Fruit fly (Drosophila melanogaster): ENCODE results near the gene Scsalpha2.

Scsalpha2 gene

DNA sequence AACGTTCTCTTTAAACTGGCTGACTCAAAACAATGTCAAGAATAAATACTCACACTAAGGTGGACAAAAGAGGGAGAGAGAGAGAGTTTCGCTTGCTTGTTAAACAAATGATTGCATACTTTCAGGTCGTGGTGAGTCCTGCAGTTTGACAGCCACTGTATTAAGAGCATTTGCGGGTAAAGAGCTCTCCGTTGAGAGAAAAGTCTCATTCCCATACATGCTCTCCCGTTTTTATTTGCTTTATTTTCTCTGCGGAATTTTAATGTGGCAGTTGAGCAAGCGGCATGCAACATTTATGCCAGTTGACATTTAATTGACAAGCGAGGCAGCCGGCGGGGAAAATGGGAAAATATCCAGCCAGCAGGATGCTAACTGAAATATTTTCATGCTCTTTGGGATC, 32.4 kb upstream of the Scsalpha2 start (continued):
- peak; percentile 76 for TF ChIP-seq cad (GFP tag; optimal IDR thresholded peaks at IDR 0.05)
- no peak for TF ChIP-seq Bgb (GFP tag; IDR thresholded peaks at IDR 0.05; ENCODE audit: partially characterized antibody)
- no peak for TF ChIP-seq tx (GFP tag; optimal IDR thresholded peaks at IDR 0.05)
- TF ChIP-seq Ets65A (GFP tag) = no peak
- TF ChIP-seq CG15011 (GFP tag; optimal IDR thresholded peaks at IDR 0.05) = no peak
- no peak for TF ChIP-seq pho (GFP tag; optimal IDR thresholded peaks at IDR 0.05)
- TF ChIP-seq Trl (optimal IDR thresholded peaks at IDR 0.05) = peak; percentile 42 to 72
- no peak for TF ChIP-seq Trl (GFP tag; optimal IDR thresholded peaks at IDR 0.05)
- no peak for TF ChIP-seq CG4424 (GFP tag; optimal IDR thresholded peaks at IDR 0.05)
- peak; percentile 19 for TF ChIP-seq Med (GFP tag)
- no peak for TF ChIP-seq CG15073 (GFP tag; optimal IDR thresholded peaks at IDR 0.05)
- TF ChIP-seq Lhr (GFP tag; optimal IDR thresholded peaks at IDR 0.05) = no peak
- TF ChIP-seq abd-A (tag; optimal IDR thresholded peaks at IDR 0.05) = peak; percentile 95
- TF ChIP-seq CG7963 (GFP tag; IDR thresholded peaks at IDR 0.05; ENCODE audit: partially characterized antibody) = no peak

DNA sequence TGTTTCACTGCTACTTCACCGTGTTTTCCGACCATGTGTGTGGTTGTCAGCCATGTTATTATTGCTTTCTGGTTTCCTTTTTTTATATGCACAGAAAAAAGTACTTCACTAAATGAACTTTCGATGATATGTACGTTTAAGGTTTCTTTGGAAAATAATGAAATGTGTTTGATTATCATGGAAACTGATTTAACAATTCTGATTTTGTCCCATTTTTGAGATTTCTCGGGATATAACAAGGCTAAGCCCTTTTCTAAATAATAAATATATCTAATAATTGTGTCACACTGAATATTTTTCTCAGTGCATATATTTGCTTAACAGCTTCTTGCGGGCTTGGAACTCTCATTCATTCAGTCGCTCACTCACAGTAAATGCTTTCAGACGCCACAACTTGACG, 29.5 kb upstream of the Scsalpha2 start:
- TF ChIP-seq tna (GFP tag; IDR thresholded peaks at IDR 0.05; ENCODE audit: partially characterized antibody) (no peak), amos (GFP tag; IDR thresholded peaks at IDR 0.05; ENCODE audit: partially characterized antibody) (no peak), CG11093 (GFP tag; IDR thresholded peaks at IDR 0.05) (no peak), ara (GFP tag; IDR thresholded peaks at IDR 0.05) (no peak), Vsx1 (GFP tag; optimal IDR thresholded peaks at IDR 0.05) (no peak), CG13296 (GFP tag; optimal IDR thresholded peaks at IDR 0.05) (no peak), ranshi (GFP tag; IDR thresholded peaks at IDR 0.05) (no peak), CG9215 (GFP tag; IDR thresholded peaks at IDR 0.05) (no peak), fd3F (GFP tag; optimal IDR thresholded peaks at IDR 0.05) (no peak), pan (optimal IDR thresholded peaks at IDR 0.05) (no peak), pan (GFP tag; optimal IDR thresholded peaks at IDR 0.05 in 1 of 2, IDR thresholded peaks at IDR 0.05 in 1 of 2) (no peak), CG5180 (GFP tag; optimal IDR thresholded peaks at IDR 0.05) (no peak), pita (GFP tag; optimal IDR thresholded peaks at IDR 0.05) (no peak), CG14050 (GFP tag; IDR thresholded peaks at IDR 0.05) (no peak), exex (tag; optimal IDR thresholded peaks at IDR 0.05) (no peak), dan (GFP tag; IDR thresholded peaks at IDR 0.05) (no peak)

DNA sequence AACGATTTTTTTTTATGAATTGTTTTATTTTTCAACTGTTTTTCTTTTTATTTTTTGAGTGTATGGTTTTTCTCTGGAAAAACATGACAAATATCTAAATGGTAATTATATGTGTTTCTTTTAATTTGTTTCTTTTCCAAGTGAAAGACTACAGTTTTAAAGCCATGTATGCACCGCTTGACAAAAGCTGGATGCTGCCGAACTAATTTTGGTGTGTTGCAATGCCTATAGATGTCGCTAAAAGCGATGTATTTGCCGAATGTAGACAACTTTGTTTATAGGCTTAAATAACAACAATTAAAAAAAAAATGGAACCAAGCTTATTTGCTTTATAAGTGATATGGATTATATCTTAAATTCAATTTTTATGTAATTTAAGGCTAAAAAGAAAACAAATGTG, 28.1 kb upstream of the Scsalpha2 start, which contains the start of gene CG15025:
Gene CG15025, minus strand, starts transcription at position 120 of the 400 bp plus-strand sequence.
- TF ChIP-seq lilli (GFP tag; optimal IDR thresholded peaks at IDR 0.05) (peak; percentile 23), slbo (GFP tag; IDR thresholded peaks at IDR 0.05) (peak; percentile 42), CG7372 (GFP tag; IDR thresholded peaks at IDR 0.05) (peak; percentile 12; the same call in 1 of the 2 replicates), cad (GFP tag; optimal IDR thresholded peaks at IDR 0.05) (peak; percentile 64), Hr39 (optimal IDR thresholded peaks at IDR 0.05) (no peak), btn (GFP tag; optimal IDR thresholded peaks at IDR 0.05) (no peak), Trl (optimal IDR thresholded peaks at IDR 0.05) (no peak), Trl (GFP tag; optimal IDR thresholded peaks at IDR 0.05) (peak; percentile 25), bcd (GFP tag; optimal IDR thresholded peaks at IDR 0.05) (peak; percentile 29), wdn (GFP tag; IDR thresholded peaks at IDR 0.05) (no peak), CG34422 (GFP tag; IDR thresholded peaks at IDR 0.05) (no peak; the same call in 2 of the 3 replicates), CG17359 (tag; optimal IDR thresholded peaks at IDR 0.05) (peak; percentile 18), Meics (GFP tag; optimal IDR thresholded peaks at IDR 0.05) (no peak), Rx (GFP tag; IDR thresholded peaks at IDR 0.05) (no peak), CG9797 (GFP tag; optimal IDR thresholded peaks at IDR 0.05) (no peak), chn (GFP tag; optimal IDR thresholded peaks at IDR 0.05) (no peak), CG1024 (GFP tag; IDR thresholded peaks at IDR 0.05) (no peak), mirr (GFP tag; optimal IDR thresholded peaks at IDR 0.05) (no peak), CG13123 (GFP tag; optimal IDR thresholded peaks at IDR 0.05) (peak; percentile 14), Sox100B (GFP tag; optimal IDR thresholded peaks at IDR 0.05) (no peak), CG13624 (GFP tag; optimal IDR thresholded peaks at IDR 0.05) (peak; percentile 31), Antp (GFP tag; optimal IDR thresholded peaks at IDR 0.05) (peak; percentile 11), pita (GFP tag; optimal IDR thresholded peaks at IDR 0.05) (no peak), ewg (GFP tag; optimal IDR thresholded peaks at IDR 0.05) (no peak), Atf3 (GFP tag; optimal IDR thresholded peaks at IDR 0.05) (no peak), dan (GFP tag; IDR thresholded peaks at IDR 0.05) (no peak)

Data from whole organism, embryonic.